Worm (Caenorhabditis elegans): Measurements from ENCODE around the gene srd-64.
A peak's percentile ranks its signal among the peaks of the same experiment; 100 is the strongest.

The srd-64 gene

ce11 chrIII:1680996-1681395, 13.9 kb downstream of the srd-64 start (continued):
- TF ChIP-seq B0336.3 (GFP tag; IDR thresholded peaks at IDR 0.05) (peak; percentile 37; the same call in 1 of the 2 replicates), lir-1 (GFP tag; conservative IDR thresholded peaks at IDR 0.05) (peak; percentile 33; the same call in 1 of the 2 replicates), nfyb-1 (GFP tag; IDR thresholded peaks at IDR 0.05) (peak; percentile 62; the same call in 1 of the 2 replicates), egrh-3 (GFP tag; IDR thresholded peaks at IDR 0.05) (peak; percentile 66), ets-4 (GFP tag; optimal IDR thresholded peaks at IDR 0.05) (peak; percentile 1), attf-5 (GFP tag; optimal IDR thresholded peaks at IDR 0.05) (peak; percentile 76), unc-62 (GFP tag; optimal IDR thresholded peaks at IDR 0.05) (peak; percentile 32), hmg-1.2 (GFP tag; IDR thresholded peaks at IDR 0.05) (peak; percentile 96), let-607 (tag; optimal IDR thresholded peaks at IDR 0.05) (peak in 1 of 2 experiments; percentile 8), madf-10 (tag; optimal IDR thresholded peaks at IDR 0.05) (peak; percentile 10), dox-1 (GFP tag; IDR thresholded peaks at IDR 0.05) (peak; percentile 47)

DNA sequence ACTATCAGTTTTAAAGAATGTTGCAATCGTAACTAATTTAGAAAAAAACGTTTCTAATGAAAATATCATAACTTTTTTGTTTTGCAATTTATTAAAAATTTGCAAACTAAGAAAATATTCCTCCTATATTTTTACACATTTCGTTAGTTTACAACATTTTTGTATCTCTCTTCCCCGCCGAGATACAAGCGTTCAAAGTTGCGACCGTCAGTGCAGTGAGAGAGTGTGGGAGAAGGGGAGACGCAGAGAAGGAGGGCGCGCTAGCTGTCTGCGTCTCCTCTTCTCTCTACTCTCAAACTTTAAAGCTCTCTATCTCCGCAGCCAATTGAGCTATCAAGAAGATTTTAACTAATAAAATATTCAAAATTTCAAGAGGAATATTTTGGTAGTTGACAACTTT, 14.5 kb downstream of the srd-64 start:
- TF ChIP-seq F52B5.7 (tag; optimal IDR thresholded peaks at IDR 0.05) (no peak), hmg-1.2 (GFP tag; IDR thresholded peaks at IDR 0.05) (peak; percentile 77)

- TF ChIP-seq F55B11.4 (tag; optimal IDR thresholded peaks at IDR 0.05; ENCODE audit: borderline replicate concordance, insufficient read depth), result no peak
- no peak for TF ChIP-seq F33H1.4 (GFP tag; IDR thresholded peaks at IDR 0.05)
- no peak for TF ChIP-seq ceh-27 (GFP tag; optimal IDR thresholded peaks at IDR 0.05)
- TF ChIP-seq K12H6.12 (tag; optimal IDR thresholded peaks at IDR 0.05), result no peak
- TF ChIP-seq madf-8 (GFP tag; conservative IDR thresholded peaks at IDR 0.05), result no peak
These were observed 16.2 kb downstream of the srd-64 start for ce11 chrIII:1678671-1679070.

ce11 chrIII:1676588-1676987, 18.3 kb downstream of the srd-64 start, which contains the start of gene Y22D7AR.6:
Gene Y22D7AR.6, minus strand, starts transcription at chrIII:1676721.
- no peak for TF ChIP-seq B0336.3 (GFP tag; IDR thresholded peaks at IDR 0.05)
- TF ChIP-seq nhr-80 (tag; optimal IDR thresholded peaks at IDR 0.05), result no peak
- no peak for TF ChIP-seq madf-3 (GFP tag; IDR thresholded peaks at IDR 0.05)
- TF ChIP-seq nhr-27 (tag; optimal IDR thresholded peaks at IDR 0.05), result no peak
- TF ChIP-seq F39B2.1 (GFP tag; IDR thresholded peaks at IDR 0.05), result no peak
- no peak for TF ChIP-seq mel-28 (tag; optimal IDR thresholded peaks at IDR 0.05; ENCODE audit: borderline replicate concordance)
- TF ChIP-seq hmg-20 (GFP tag; IDR thresholded peaks at IDR 0.05), result no peak
- TF ChIP-seq ztf-26 (tag; optimal IDR thresholded peaks at IDR 0.05), result no peak
- no peak for TF ChIP-seq dpl-1 (GFP tag; optimal IDR thresholded peaks at IDR 0.05)
- TF ChIP-seq mcd-1 (GFP tag; IDR thresholded peaks at IDR 0.05), result no peak
- no peak for TF ChIP-seq zfh-2 (GFP tag; conservative IDR thresholded peaks at IDR 0.05)
- TF ChIP-seq ceh-100 (GFP tag; IDR thresholded peaks at IDR 0.05), result no peak
- no peak for TF ChIP-seq unc-130 (GFP tag; optimal IDR thresholded peaks at IDR 0.05)
- TF ChIP-seq K12H6.12 (tag; optimal IDR thresholded peaks at IDR 0.05), result no peak

ce11 chrIII:1674760-1675159, 20.1 kb downstream of the srd-64 start:
- TF ChIP-seq cebp-1 (GFP tag; IDR thresholded peaks at IDR 0.05) (no peak; the same call in 1 of the 2 replicates), cebp-1 (tag; optimal IDR thresholded peaks at IDR 0.05) (peak; percentile 93), let-526 (GFP tag; IDR thresholded peaks at IDR 0.05) (no peak), hrde-1 (tag; optimal IDR thresholded peaks at IDR 0.05; ENCODE audit: borderline replicate concordance) (no peak)

Measured in whole organism, young adult.